Worm (Caenorhabditis elegans) whole organism, L4/young adult: ENCODE results near the gene glo-3.

Experiments
- W03F9.2 ChIP-seq: fragments of 150-350 bp; optimal IDR thresholded peaks from 2 replicates; lab custom pipeline; 2014; ENCODE audit warnings: missing biosample characterization, missing genetic modification characterization
- dao-5 ChIP-seq: sonication (generic microtip); optimal IDR thresholded peaks from 2 replicates; lab custom pipeline; 2016; ENCODE audit warnings: missing genotype, missing genetic modification characterization, moderate library complexity, missing compliant biosample characterization
- him-1 ChIP-seq: sonication (generic microtip); optimal IDR thresholded peaks from 2 replicates; lab custom pipeline; 2016; ENCODE audit warnings: missing genotype, missing genetic modification reagents, missing genetic modification characterization, missing compliant biosample characterization

DNA sequence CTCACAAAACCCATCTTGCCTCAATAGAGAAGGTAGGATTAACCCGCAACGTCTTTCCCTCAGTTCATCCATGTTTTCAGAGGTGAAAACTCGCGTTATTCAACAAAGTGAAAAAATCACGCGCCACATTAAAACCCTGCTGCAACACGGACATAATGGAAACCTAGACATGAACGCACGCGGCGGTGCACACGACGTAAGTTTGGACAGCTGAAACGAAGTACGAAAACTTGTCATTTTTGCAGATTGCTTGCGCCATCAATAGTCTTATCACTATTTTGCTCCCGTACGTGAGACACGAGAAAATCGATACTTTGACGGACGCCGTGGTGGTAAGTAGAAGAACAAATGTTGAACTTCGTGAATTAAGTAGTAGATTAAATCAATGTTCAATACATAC is 6.1 kb upstream of the glo-3 start:
- TF ChIP-seq him-1 (tag; lab: Kevin White, UChicago) (no peak), W03F9.2 (tag; lab: Kevin White, UChicago) (no peak), dao-5 (no peak)
